Worm (Caenorhabditis elegans): Measurements from ENCODE around the gene txbp-3.

txbp-3 gene

DNA sequence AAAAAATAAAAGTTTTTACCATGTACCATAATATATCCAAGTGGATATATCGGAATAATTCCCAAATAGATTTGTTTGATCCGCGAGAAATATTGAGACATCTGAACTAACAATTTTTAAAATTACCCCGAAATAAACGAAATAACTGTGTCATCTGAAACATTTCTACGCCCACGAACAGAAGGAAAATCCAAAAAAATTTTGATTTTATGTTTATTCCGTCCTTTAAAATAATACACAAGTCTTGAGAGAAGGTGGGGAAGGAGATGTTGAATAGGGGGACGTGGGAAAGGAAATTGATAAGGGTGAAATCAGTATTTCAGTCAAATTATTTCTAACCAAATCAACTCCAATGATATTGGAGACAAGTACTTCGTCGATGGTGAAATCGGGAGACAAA lies 38.5 kb downstream of the txbp-3 start, which contains the start of gene R144.11:
Gene R144.11 (minus strand): TSS at position 101 of the 400 bp plus-strand sequence.
- TF ChIP-seq efl-1 (GFP tag; optimal IDR thresholded peaks at IDR 0.05) (no peak), bed-1 (GFP tag; IDR thresholded peaks at IDR 0.05) (0 out of 2 replicates have a peak, but pooled peaks have one; percentile 30), akir-1 (GFP tag; optimal IDR thresholded peaks at IDR 0.05) (no peak), F57C9.4 (tag; optimal IDR thresholded peaks at IDR 0.05) (no peak), hrde-1 (tag; optimal IDR thresholded peaks at IDR 0.05; ENCODE audit: borderline replicate concordance) (no peak), attf-6 (GFP tag; IDR thresholded peaks at IDR 0.05) (no peak), ets-4 (GFP tag; optimal IDR thresholded peaks at IDR 0.05) (no peak), B0336.3 (GFP tag; IDR thresholded peaks at IDR 0.05) (0 out of 2 replicates have a peak, but pooled peaks have one; percentile 11), B0035.1 (tag; optimal IDR thresholded peaks at IDR 0.05) (no peak), dox-1 (GFP tag; IDR thresholded peaks at IDR 0.05) (no peak), ama-1 (optimal IDR thresholded peaks at IDR 0.05) (no peak), ama-1 (GFP tag; optimal IDR thresholded peaks at IDR 0.05) (no peak), rcor-1 (GFP tag; IDR thresholded peaks at IDR 0.05) (no peak), hlh-26 (GFP tag; conservative IDR thresholded peaks at IDR 0.05) (no peak), ceh-100 (GFP tag; IDR thresholded peaks at IDR 0.05) (no peak), nhr-80 (tag; optimal IDR thresholded peaks at IDR 0.05) (no peak), egrh-3 (GFP tag; IDR thresholded peaks at IDR 0.05) (no peak), tbp1 (GFP tag; optimal IDR thresholded peaks at IDR 0.05) (no peak), madf-6 (GFP tag; IDR thresholded peaks at IDR 0.05) (0 out of 2 replicates have a peak, but pooled peaks have one; percentile 7), ceh-79 (tag; optimal IDR thresholded peaks at IDR 0.05) (no peak), K12H6.12 (tag; optimal IDR thresholded peaks at IDR 0.05) (no peak), ztf-26 (tag; optimal IDR thresholded peaks at IDR 0.05) (no peak), bed-2 (GFP tag; IDR thresholded peaks at IDR 0.05) (no peak), hmg-20 (GFP tag; IDR thresholded peaks at IDR 0.05) (no peak), tlf-1 (GFP tag; optimal IDR thresholded peaks at IDR 0.05) (no peak)

ce11 chrIII:5006881-5007280 lies 40.4 kb downstream of the txbp-3 start, which contains the start of gene R144.12:
TSS of gene R144.12 (minus strand) at chrIII:5006981.
- TF ChIP-seq F23B12.7 (tag; optimal IDR thresholded peaks at IDR 0.05; ENCODE audit: insufficient read depth) (no peak), ztf-28 (GFP tag; IDR thresholded peaks at IDR 0.05) (no peak)

- TF ChIP-seq let-607 (tag; optimal IDR thresholded peaks at IDR 0.05) (no peak), repo-1 (tag; optimal IDR thresholded peaks at IDR 0.05) (no peak)
Observed at ce11 chrIII:5004621-5005020, 42.6 kb downstream of the txbp-3 start, which contains the start of gene R144.6. TSS of gene R144.6 (minus strand) at chrIII:5004721.

DNA sequence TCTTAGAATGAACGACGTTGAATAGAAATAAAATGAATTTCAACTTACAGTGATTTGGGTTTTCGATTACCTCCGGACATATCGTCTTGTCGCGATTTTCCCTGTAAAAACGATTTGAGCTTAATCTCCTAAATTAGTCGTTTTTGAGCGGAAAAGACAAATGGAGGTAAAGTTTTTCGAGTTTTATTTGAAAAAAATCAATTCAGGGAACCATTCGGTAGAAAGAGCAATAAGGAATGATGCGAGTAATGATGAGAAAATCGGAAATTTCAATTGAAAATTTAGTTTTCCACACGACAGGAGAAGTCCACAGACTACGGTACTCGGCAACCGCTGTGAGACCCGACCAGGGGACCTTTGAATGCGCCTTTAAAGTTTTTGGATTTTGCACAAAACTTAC lies 45.0 kb downstream of the txbp-3 start, which contains the start of gene R144.10:
Gene R144.10 (minus strand): TSS at position 101 of the 400 bp plus-strand sequence.
- TF ChIP-seq lsl-1 (GFP tag; optimal IDR thresholded peaks at IDR 0.05), result peak; percentile 49
- TF ChIP-seq ztf-3 (GFP tag; optimal IDR thresholded peaks at IDR 0.05), result no peak
- TF ChIP-seq F33H1.4 (GFP tag; IDR thresholded peaks at IDR 0.05), result peak; percentile 50

ce11 chrIII:4998956-4999425 lies 48.3 kb downstream of the txbp-3 start, which contains the start of gene smcr-8:
TSS of gene smcr-8 (plus strand) at chrIII:4999375.
- no peak for TF ChIP-seq lin-35 (GFP tag; optimal IDR thresholded peaks at IDR 0.05)
- TF ChIP-seq K12H6.12 (tag; optimal IDR thresholded peaks at IDR 0.05), result no peak
- TF ChIP-seq egl-18 (GFP tag; IDR thresholded peaks at IDR 0.05), result no peak
- TF ChIP-seq mcd-1 (GFP tag; IDR thresholded peaks at IDR 0.05), result no peak
- TF ChIP-seq F23B12.7 (tag; optimal IDR thresholded peaks at IDR 0.05; ENCODE audit: insufficient read depth), result no peak
- peak; percentile 46 for TF ChIP-seq attf-5 (GFP tag; optimal IDR thresholded peaks at IDR 0.05)
- no peak for TF ChIP-seq nfya-2 (GFP tag; IDR thresholded peaks at IDR 0.05)
- TF ChIP-seq ceh-79 (tag; optimal IDR thresholded peaks at IDR 0.05), result no peak
- TF ChIP-seq B0019.2 (GFP tag; conservative IDR thresholded peaks at IDR 0.05), result 0 out of 2 replicates have a peak, but pooled peaks have one; percentile 14
- TF ChIP-seq mel-28 (tag; optimal IDR thresholded peaks at IDR 0.05; ENCODE audit: borderline replicate concordance), result no peak
- no peak for TF ChIP-seq repo-1 (tag; optimal IDR thresholded peaks at IDR 0.05)
- TF ChIP-seq C17E4.6 (GFP tag; IDR thresholded peaks at IDR 0.05), result no peak
- TF ChIP-seq ceh-27 (GFP tag; optimal IDR thresholded peaks at IDR 0.05), result peak; percentile 49
- no peak for TF ChIP-seq mes-4 (tag; optimal IDR thresholded peaks at IDR 0.05)
- peak; percentile 32 for TF ChIP-seq nhr-80 (tag; optimal IDR thresholded peaks at IDR 0.05)
- no peak for TF ChIP-seq Y56A3A.18 (GFP tag; IDR thresholded peaks at IDR 0.05)

Data from whole organism, young adult.